Worm (Caenorhabditis elegans) whole organism, L4/young adult: ENCODE results near the gene Y97E10AR.2.

Experiments used
- W03F9.2 ChIP-seq: fragments of 150-350 bp; optimal IDR thresholded peaks from 2 replicates; lab custom pipeline; 2014; ENCODE audit warnings: missing biosample characterization, missing genetic modification characterization
- dao-5 ChIP-seq: sonication (generic microtip); optimal IDR thresholded peaks from 2 replicates; lab custom pipeline; 2016; ENCODE audit warnings: missing genotype, missing genetic modification characterization, moderate library complexity, missing compliant biosample characterization
- him-1 ChIP-seq: sonication (generic microtip); optimal IDR thresholded peaks from 2 replicates; lab custom pipeline; 2016; ENCODE audit warnings: missing genotype, missing genetic modification reagents, missing genetic modification characterization, missing compliant biosample characterization

The Y97E10AR.2 gene

ce11 chrV:8012032-8012431, 16.1 kb downstream of the Y97E10AR.2 start, which contains the start of gene rpb-9:
Gene rpb-9 (minus strand): TSS chrV:8012345.
- no peak for TF ChIP-seq him-1 (tag; lab: Kevin White, UChicago)

DNA sequence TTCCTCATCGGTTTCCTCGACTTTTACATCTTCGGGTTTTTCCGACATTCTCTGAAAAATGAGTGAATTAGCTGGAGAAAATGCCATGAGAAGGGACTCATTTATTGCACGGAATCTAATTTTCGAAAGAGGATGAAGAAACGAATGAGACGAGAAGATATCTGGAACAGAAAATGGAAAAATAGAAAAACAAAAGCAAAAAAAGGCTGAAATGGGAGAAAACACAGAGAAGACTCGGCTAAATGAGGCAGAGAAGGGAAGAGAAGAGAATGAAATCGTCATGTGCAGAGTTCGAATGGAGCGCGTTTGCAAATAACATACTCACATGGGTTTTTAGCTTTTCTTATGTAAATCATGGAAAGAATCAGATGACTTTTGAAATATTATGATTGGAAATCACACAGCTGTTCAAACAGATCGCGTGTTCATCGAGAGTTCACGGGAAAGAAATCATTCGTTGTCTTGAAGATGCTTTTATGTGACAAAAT, 18.0 kb downstream of the Y97E10AR.2 start, which contains the start of gene Y97E10AR.6:
Gene Y97E10AR.6, minus strand, starts transcription at position 51 of the 488 bp plus-strand sequence.
- TF ChIP-seq dao-5 (tag; lab: Kevin White, UChicago): no peak
- peak; percentile 25 for TF ChIP-seq W03F9.2 (tag; lab: Kevin White, UChicago)

- TF ChIP-seq him-1 (tag; lab: Kevin White, UChicago) (no peak), W03F9.2 (tag; lab: Kevin White, UChicago) (no peak), dao-5 (tag; lab: Kevin White, UChicago) (no peak)
These were observed 20.9 kb downstream of the Y97E10AR.2 start, which contains the start of gene sptl-2 for ce11 chrV:8016928-8017327. Gene sptl-2 (plus strand): TSS chrV:8017207.

DNA sequence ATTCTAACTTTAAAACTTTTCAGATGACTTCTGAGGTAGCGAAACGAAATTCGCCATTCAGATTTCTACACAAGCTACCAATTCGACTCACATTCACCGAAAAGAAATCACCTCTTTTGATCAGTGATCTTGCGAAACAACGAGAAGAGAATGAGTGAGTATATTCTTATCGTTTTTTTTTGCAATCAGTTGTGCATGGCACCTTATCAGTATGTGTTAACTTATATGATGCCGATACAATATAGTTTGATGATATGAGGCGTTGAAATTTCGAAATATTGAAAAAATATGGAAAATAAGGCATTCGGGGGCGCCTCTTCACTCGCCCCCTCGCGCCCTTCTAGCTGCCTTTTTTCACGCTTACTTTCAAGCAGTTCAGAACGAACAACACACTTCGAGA, 21.9 kb downstream of the Y97E10AR.2 start:
- TF ChIP-seq dao-5 (tag; lab: Kevin White, UChicago) (no peak), W03F9.2 (tag; lab: Kevin White, UChicago) (no peak), him-1 (tag; lab: Kevin White, UChicago) (no peak)

- TF ChIP-seq W03F9.2 (tag; lab: Kevin White, UChicago) (no peak), dao-5 (tag; lab: Kevin White, UChicago) (no peak), him-1 (tag; lab: Kevin White, UChicago) (no peak)
These were observed 22.9 kb downstream of the Y97E10AR.2 start for ce11 chrV:8018919-8019318.

DNA sequence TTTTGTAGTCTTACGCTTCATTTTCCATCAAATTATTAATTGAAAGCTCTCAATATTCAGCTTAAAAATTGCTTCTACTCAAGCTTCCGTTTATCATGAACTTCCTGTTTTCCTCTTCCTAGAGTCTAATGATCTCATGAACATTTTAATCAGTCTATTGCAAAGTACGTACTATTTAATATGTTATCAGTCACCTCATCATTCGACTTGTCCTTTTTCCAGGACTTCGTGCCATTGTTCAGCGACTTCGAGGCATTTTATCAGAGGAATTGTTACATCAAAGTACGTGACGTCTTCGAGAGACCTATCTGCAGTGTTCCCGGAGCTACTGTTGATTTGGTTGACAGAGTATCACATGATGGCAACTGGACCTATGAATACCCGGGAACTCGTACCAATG, 23.8 kb downstream of the Y97E10AR.2 start:
- TF ChIP-seq W03F9.2 (tag; lab: Kevin White, UChicago) (no peak), dao-5 (tag; lab: Kevin White, UChicago) (no peak), him-1 (tag; lab: Kevin White, UChicago) (no peak)

- no peak for TF ChIP-seq W03F9.2 (tag; lab: Kevin White, UChicago)
- TF ChIP-seq him-1 (tag; lab: Kevin White, UChicago): no peak
- no peak for TF ChIP-seq dao-5 (tag; lab: Kevin White, UChicago)
These were observed 26.1 kb downstream of the Y97E10AR.2 start, which contains the start of gene ech-3 for ce11 chrV:8022040-8022439. Gene ech-3 (plus strand): TSS chrV:8022217.

- no peak for TF ChIP-seq W03F9.2 (tag; lab: Kevin White, UChicago)
- no peak for TF ChIP-seq dao-5 (tag; lab: Kevin White, UChicago)
- TF ChIP-seq him-1 (tag; lab: Kevin White, UChicago): no peak
These were observed 28.8 kb downstream of the Y97E10AR.2 start, which contains the start of gene F43H9.3 for ce11 chrV:8024752-8025151. Gene F43H9.3 (minus strand): TSS chrV:8024940.

ce11 chrV:8025259-8025658, 29.3 kb downstream of the Y97E10AR.2 start:
- no peak for TF ChIP-seq dao-5 (tag; lab: Kevin White, UChicago)

ce11 chrV:8026343-8026742, 30.4 kb downstream of the Y97E10AR.2 start, which contains the start of gene F43H9.4:
Gene F43H9.4 (plus strand): TSS chrV:8026708.
- TF ChIP-seq him-1 (tag; lab: Kevin White, UChicago) (no peak), dao-5 (tag; lab: Kevin White, UChicago) (no peak), W03F9.2 (tag; lab: Kevin White, UChicago) (no peak)

- TF ChIP-seq W03F9.2 (tag; lab: Kevin White, UChicago) (no peak), dao-5 (tag; lab: Kevin White, UChicago) (no peak), him-1 (tag; lab: Kevin White, UChicago) (no peak)
These were observed 31.6 kb downstream of the Y97E10AR.2 start for ce11 chrV:8027429-8028142.

ce11 chrV:8028825-8029489, 33.0 kb downstream of the Y97E10AR.2 start, which contains the start of gene oma-2:
Gene oma-2 (plus strand): TSS chrV:8029439.
- TF ChIP-seq dao-5 (tag; lab: Kevin White, UChicago) (no peak), him-1 (tag; lab: Kevin White, UChicago) (no peak), W03F9.2 (tag; lab: Kevin White, UChicago) (no peak)

DNA sequence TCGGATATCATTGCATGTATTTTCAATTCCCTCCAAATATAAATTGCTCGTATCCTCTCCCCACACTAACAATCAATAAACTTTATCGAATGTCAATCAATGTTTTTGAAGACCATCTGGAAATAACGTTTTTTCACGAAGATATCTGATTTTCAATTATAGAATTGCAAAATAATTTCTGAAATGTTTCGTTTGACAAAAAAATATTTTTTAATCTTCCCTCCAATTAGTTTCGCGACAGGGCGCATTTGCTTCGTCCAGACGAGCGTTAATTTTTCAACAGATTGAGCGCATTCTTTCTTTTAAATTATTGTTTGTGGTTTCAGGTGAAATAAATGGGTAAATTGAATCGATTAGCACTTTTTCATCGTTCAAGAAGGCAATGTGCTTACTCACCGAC, 35.1 kb downstream of the Y97E10AR.2 start, which contains the start of gene vars-1:
Gene vars-1, plus strand, starts transcription at position 291 of the 400 bp plus-strand sequence.
- TF ChIP-seq him-1 (tag; lab: Kevin White, UChicago): no peak
- TF ChIP-seq dao-5 (tag; lab: Kevin White, UChicago): no peak
- TF ChIP-seq W03F9.2 (tag; lab: Kevin White, UChicago): no peak
